Fruit fly (Drosophila melanogaster) whole organism, embryonic: ENCODE data around the gene CG13667.

ENCODE experiments used
- Antp ChIP-seq: fragments of 200-800 bp; sonication (Bioruptor generic); optimal IDR thresholded peaks from 3 replicates; lab custom pipeline; 2016; ENCODE audit warnings: missing biosample characterization, missing genetic modification characterization
- Asciz ChIP-seq: fragments of 200-800 bp; sonication (Bioruptor generic); optimal IDR thresholded peaks from 2 replicates; lab custom pipeline; 2017; ENCODE audit warnings: missing biosample characterization, mild to moderate bottlenecking, missing genetic modification characterization, missing genetic modification reagents
- CG10321 ChIP-seq: fragments of 200-800 bp; sonication (Bioruptor generic); IDR thresholded peaks from 2 replicates; pipeline ENCODE4 v1.3.6; 2022; ENCODE audit warnings: missing biosample characterization, missing genetic modification characterization
- CG10431 ChIP-seq: fragments of 200-800 bp; sonication (Bioruptor generic); optimal IDR thresholded peaks from 3 replicates; lab custom pipeline; 2018; ENCODE audit warnings: missing biosample characterization, mild to moderate bottlenecking, missing genetic modification characterization
- CG11093 ChIP-seq: fragments of 200-800 bp; sonication (Bioruptor generic); IDR thresholded peaks from 3 replicates; pipeline ENCODE4 v1.3.6; 2022; ENCODE audit warnings: missing biosample characterization, missing genetic modification characterization
- CG11504 ChIP-seq: fragments of 200-800 bp; sonication (Bioruptor generic); optimal IDR thresholded peaks from 3 replicates; lab custom pipeline; 2019; ENCODE audit warnings: missing biosample characterization, mild to moderate bottlenecking, missing genetic modification characterization, moderate library complexity
- CG12155 ChIP-seq: fragments of 200-800 bp; sonication (Bioruptor generic); optimal IDR thresholded peaks from 3 replicates; lab custom pipeline; 2016; ENCODE audit warnings: missing biosample characterization, missing genetic modification characterization
- CG14050 ChIP-seq: fragments of 200-800 bp; sonication (Bioruptor generic); IDR thresholded peaks from 3 replicates; pipeline ENCODE4 v1.3.6; 2022; ENCODE audit warnings: missing biosample characterization, missing genetic modification characterization
- CG1529 ChIP-seq: fragments of 200-800 bp; sonication (Bioruptor generic); optimal IDR thresholded peaks from 3 replicates; lab custom pipeline; 2018; ENCODE audit warnings: missing biosample characterization, missing genetic modification characterization
- CG17328 ChIP-seq: fragments of 200-800 bp; sonication (Bioruptor generic); IDR thresholded peaks from 2 replicates; pipeline ENCODE4 v1.3.6; 2022; ENCODE audit warnings: missing biosample characterization, missing genetic modification characterization
- CG17359 ChIP-seq: fragments of 200-800 bp; sonication (Bioruptor generic); optimal IDR thresholded peaks from 3 replicates; lab custom pipeline; 2018; ENCODE audit warnings: missing biosample characterization, mild to moderate bottlenecking, missing genetic modification characterization, moderate library complexity
- CG17361 ChIP-seq: fragments of 200-800 bp; sonication (Bioruptor generic); IDR thresholded peaks from 3 replicates; pipeline ENCODE4 v1.3.6; 2022; ENCODE audit warnings: missing biosample characterization, missing genetic modification characterization
- CG17829 ChIP-seq: fragments of 200-800 bp; optimal IDR thresholded peaks from 2 replicates; lab custom pipeline; 2019; ENCODE audit warnings: missing biosample characterization, mild to moderate bottlenecking, missing genetic modification characterization, moderate library complexity
- CG17912 ChIP-seq: fragments of 200-800 bp; sonication (Bioruptor generic); optimal IDR thresholded peaks from 2 replicates; lab custom pipeline; 2018; ENCODE audit warnings: missing biosample characterization, mild to moderate bottlenecking, missing genetic modification characterization
- CG18262 ChIP-seq: fragments of 200-800 bp; optimal IDR thresholded peaks from 3 replicates; lab custom pipeline; 2019; ENCODE audit warnings: missing biosample characterization, mild to moderate bottlenecking, missing genetic modification characterization, moderate library complexity
- CG18619 ChIP-seq: fragments of 200-800 bp; sonication (Bioruptor generic); optimal IDR thresholded peaks from 3 replicates; lab custom pipeline; 2017; ENCODE audit warnings: missing biosample characterization, mild to moderate bottlenecking, missing genetic modification characterization
- CG2116 ChIP-seq: fragments of 200-800 bp; sonication (Bioruptor generic); optimal IDR thresholded peaks from 3 replicates; lab custom pipeline; 2018; ENCODE audit warnings: missing biosample characterization, mild to moderate bottlenecking, missing genetic modification characterization
- CG2875 ChIP-seq: fragments of 200-800 bp; sonication (Bioruptor generic); optimal IDR thresholded peaks from 2 replicates; lab custom pipeline; 2017; ENCODE audit warnings: missing biosample characterization, mild to moderate bottlenecking, missing genetic modification characterization, missing genetic modification reagents
- CG31365 ChIP-seq: fragments of 200-800 bp; sonication (Bioruptor generic); optimal IDR thresholded peaks from 2 replicates; lab custom pipeline; 2018; ENCODE audit warnings: missing biosample characterization, mild to moderate bottlenecking, missing genetic modification characterization
- CG33557 ChIP-seq: fragments of 200-800 bp; sonication (Bioruptor generic); optimal IDR thresholded peaks from 2 replicates; lab custom pipeline; 2019; ENCODE audit warnings: missing biosample characterization, mild to moderate bottlenecking, missing genetic modification characterization, moderate library complexity
- CG3407 ChIP-seq: fragments of 200-800 bp; sonication (Bioruptor generic); optimal IDR thresholded peaks from 2 replicates; lab custom pipeline; 2018; ENCODE audit warnings: missing biosample characterization, mild to moderate bottlenecking, missing genetic modification characterization
- CG34224 ChIP-seq: fragments of 200-800 bp; sonication (Bioruptor generic); IDR thresholded peaks from 3 replicates; pipeline ENCODE4 v1.3.6; 2022; ENCODE audit warnings: missing biosample characterization, missing genetic modification characterization; ENCODE audit not compliant: partially characterized antibody
- CG5953 ChIP-seq: fragments of 200-800 bp; sonication (Bioruptor generic); IDR thresholded peaks from 2 replicates; pipeline ENCODE4 v1.3.6; 2022; ENCODE audit warnings: missing biosample characterization, missing genetic modification characterization
- CG8089 ChIP-seq: fragments of 200-800 bp; sonication (Bioruptor generic); optimal IDR thresholded peaks from 3 replicates; lab custom pipeline; 2016; ENCODE audit warnings: missing biosample characterization, missing genetic modification characterization
- CG8388 ChIP-seq: fragments of 200-800 bp; sonication (Bioruptor generic); optimal IDR thresholded peaks from 2 replicates; lab custom pipeline; 2019; ENCODE audit warnings: missing biosample characterization, mild to moderate bottlenecking, missing genetic modification characterization, moderate library complexity
- CG8944 ChIP-seq: fragments of 200-800 bp; sonication (Bioruptor generic); optimal IDR thresholded peaks from 3 replicates; lab custom pipeline; 2016; ENCODE audit warnings: missing biosample characterization, missing genetic modification characterization
- Dp ChIP-seq: fragments of 200-800 bp; sonication (Bioruptor generic); optimal IDR thresholded peaks from 2 replicates; lab custom pipeline; 2018; ENCODE audit warnings: missing biosample characterization, mild to moderate bottlenecking, missing genetic modification characterization, moderate library complexity
- Ets65A ChIP-seq: fragments of 200-800 bp; sonication (Bioruptor generic); peaks from one replicate; lab custom pipeline; 2016; ENCODE audit warnings: missing biosample characterization, missing genetic modification characterization
- Ets97D ChIP-seq: fragments of 200-800 bp; sonication (Bioruptor generic); optimal IDR thresholded peaks from 3 replicates; lab custom pipeline; 2016; ENCODE audit warnings: missing biosample characterization, missing genetic modification characterization
- HLH3B ChIP-seq: fragments of 200-800 bp; sonication (Bioruptor generic); IDR thresholded peaks from 2 replicates; pipeline ENCODE4 v1.3.6; 2022; ENCODE audit warnings: missing biosample characterization, missing genetic modification characterization
- NfI ChIP-seq: fragments of 200-800 bp; sonication (Bioruptor generic); optimal IDR thresholded peaks from 3 replicates; lab custom pipeline; 2018; ENCODE audit warnings: missing biosample characterization, mild to moderate bottlenecking, missing genetic modification characterization, moderate library complexity
- PHDP ChIP-seq: fragments of 200-800 bp; sonication (Bioruptor generic); optimal IDR thresholded peaks from 3 replicates; lab custom pipeline; 2018; ENCODE audit warnings: missing biosample characterization, mild to moderate bottlenecking, missing genetic modification characterization, moderate library complexity
- Sry-β ChIP-seq: fragments of 200-800 bp; sonication (Bioruptor generic); optimal IDR thresholded peaks from 2 replicates; lab custom pipeline; 2018; ENCODE audit warnings: missing biosample characterization, mild to moderate bottlenecking, missing genetic modification characterization, moderate library complexity
- Trl ChIP-seq, 3 experiments: fragments of >200 bp in 2 of 3; fragments of 200-800 bp in 1 of 3; sonication (Bioruptor generic) in 1 of 3; optimal IDR thresholded peaks; 2 replicates in 1 of 3; 3 replicates in 2 of 3; lab custom pipeline; 2016 to 2017; ENCODE audit warnings: missing biosample characterization in 1 of 3, missing genetic modification characterization in 1 of 3
- Usf ChIP-seq: fragments of 200-800 bp; sonication (Bioruptor generic); optimal IDR thresholded peaks from 2 replicates; lab custom pipeline; 2017; ENCODE audit warnings: missing genotype, missing biosample characterization, missing genetic modification characterization
- bbx ChIP-seq: fragments of 200-800 bp; sonication (Bioruptor generic); IDR thresholded peaks from 2 replicates; pipeline ENCODE4 v1.3.6; 2022; ENCODE audit warnings: missing biosample characterization, missing genetic modification characterization; ENCODE audit not compliant: partially characterized antibody
- dpn ChIP-seq, 2 experiments: fragments of 200-800 bp; sonication (Bioruptor generic); optimal IDR thresholded peaks; 3 replicates each; lab custom pipeline; 2016; ENCODE audit warnings: missing biosample characterization in 2 of 2, missing genetic modification characterization in 2 of 2
- fd96Cb ChIP-seq: fragments of 200-800 bp; sonication (Bioruptor generic); optimal IDR thresholded peaks from 2 replicates; lab custom pipeline; 2018; ENCODE audit warnings: missing biosample characterization, mild to moderate bottlenecking, missing genetic modification characterization, moderate library complexity
- ftz-f1 ChIP-seq: fragments of 200-800 bp; sonication (Bioruptor generic); optimal IDR thresholded peaks from 2 replicates; lab custom pipeline; 2016; ENCODE audit warnings: missing biosample characterization, missing genetic modification characterization
- gro ChIP-seq: fragments of 200-800 bp; sonication (Bioruptor generic); optimal IDR thresholded peaks from 2 replicates; lab custom pipeline; 2016; ENCODE audit warnings: missing biosample characterization, missing genetic modification characterization
- ind ChIP-seq: fragments of 200-800 bp; sonication (Bioruptor generic); optimal IDR thresholded peaks from 3 replicates; lab custom pipeline; 2016; ENCODE audit warnings: missing biosample characterization, missing genetic modification characterization
- lilli ChIP-seq: fragments of 200-800 bp; sonication (Bioruptor generic); optimal IDR thresholded peaks from 3 replicates; lab custom pipeline; 2016; ENCODE audit warnings: missing biosample characterization, missing genetic modification characterization
- luna ChIP-seq: fragments of 200-800 bp; sonication (Bioruptor generic); optimal IDR thresholded peaks from 2 replicates; lab custom pipeline; 2016; ENCODE audit warnings: missing biosample characterization, missing genetic modification characterization
- nmo ChIP-seq: fragments of 200-800 bp; sonication (Bioruptor generic); optimal IDR thresholded peaks from 2 replicates; lab custom pipeline; 2018; ENCODE audit warnings: missing biosample characterization, mild to moderate bottlenecking, missing genetic modification characterization, moderate library complexity
- phol ChIP-seq: fragments of 200-800 bp; sonication (Bioruptor generic); optimal IDR thresholded peaks from 3 replicates; lab custom pipeline; 2018; ENCODE audit warnings: missing biosample characterization, mild to moderate bottlenecking, missing genetic modification characterization, moderate library complexity
- prd ChIP-seq, 3 experiments: fragments of >200 bp in 2 of 3; fragments of 200-800 bp in 1 of 3; sonication (Bioruptor generic) in 1 of 3; optimal IDR thresholded peaks in 2 of 3; IDR thresholded peaks in 1 of 3; 2 replicates in 2 of 3; 3 replicates in 1 of 3; pipeline versions ENCODE4 v1.3.6 to Lab custom; 2017 to 2022; ENCODE audit warnings: missing biosample characterization in 1 of 3, missing genetic modification characterization in 1 of 3
- row ChIP-seq: fragments of 200-800 bp; sonication (Bioruptor generic); IDR thresholded peaks from 3 replicates; pipeline ENCODE4 v1.3.6; 2022; ENCODE audit warnings: missing biosample characterization, missing genetic modification characterization
- sisA ChIP-seq: fragments of 200-800 bp; sonication (Bioruptor generic); IDR thresholded peaks from 2 replicates; pipeline ENCODE4 v1.3.6; 2022; ENCODE audit warnings: missing biosample characterization, missing genetic modification characterization
- so ChIP-seq: fragments of 200-800 bp; sonication (Bioruptor generic); IDR thresholded peaks from 3 replicates; pipeline ENCODE4 v1.3.6; 2022; ENCODE audit warnings: missing biosample characterization, missing genetic modification characterization
- wdn ChIP-seq: fragments of 200-800 bp; sonication (Bioruptor generic); IDR thresholded peaks from 2 replicates; pipeline ENCODE4 v1.3.6; 2022; ENCODE audit warnings: missing biosample characterization, missing genetic modification characterization

Gene CG13667

dm6 chr3L:8418984-8419383, 13.7 kb downstream of the CG13667 start (continued):
- TF ChIP-seq CG8388 (GFP tag; lab: Kevin White, UChicago) = peak; percentile 9
- no peak for TF ChIP-seq CG10431 (GFP tag; lab: Kevin White, UChicago)
- peak in 1 of 2 experiments; percentile 18 for TF ChIP-seq dpn (GFP tag; optimal IDR thresholded peaks at IDR 0.05; lab: Kevin White, UChicago)
- TF ChIP-seq sisA (GFP tag; lab: Robert Waterston, UW) = 0 out of 2 replicates have a peak, but pooled peaks have one; percentile 19
- no peak for TF ChIP-seq so (GFP tag; lab: Robert Waterston, UW)
- peak; percentile 43 for TF ChIP-seq fd96Cb
- TF ChIP-seq CG17361 (GFP tag; lab: Robert Waterston, UW) = no peak
- TF ChIP-seq ftz-f1 (GFP tag; lab: Kevin White, UChicago) = no peak
- no peak for TF ChIP-seq PHDP (tag; lab: Kevin White, UChicago)
- TF ChIP-seq CG2116 (GFP tag; lab: Kevin White, UChicago) = no peak
- no peak for TF ChIP-seq CG8089
- peak; percentile 1 for TF ChIP-seq Ets65A (GFP tag; lab: Kevin White, UChicago)
- no peak for TF ChIP-seq luna (GFP tag; lab: Kevin White, UChicago)
- TF ChIP-seq Trl (optimal IDR thresholded peaks at IDR 0.05; lab: Kevin White, UChicago) = no peak
- no peak for TF ChIP-seq Trl (GFP tag; optimal IDR thresholded peaks at IDR 0.05; lab: Kevin White, UChicago)
- no peak for TF ChIP-seq lilli (GFP tag; lab: Kevin White, UChicago)
- TF ChIP-seq ind (GFP tag; lab: Kevin White, UChicago) = peak; percentile 13
- peak; percentile 51 for TF ChIP-seq Antp (GFP tag; lab: Kevin White, UChicago)
- TF ChIP-seq CG12155 (GFP tag; lab: Kevin White, UChicago) = no peak
- TF ChIP-seq prd (optimal IDR thresholded peaks at IDR 0.05; lab: Kevin White, UChicago) = no peak
- TF ChIP-seq prd (GFP tag; IDR thresholded peaks at IDR 0.05; lab: Robert Waterston, UW) = peak; percentile 53; the same call in 2 of the 3 replicates
- peak; percentile 24 for TF ChIP-seq CG3407 (GFP tag; lab: Kevin White, UChicago)
- TF ChIP-seq row (GFP tag; lab: Robert Waterston, UW) = 0 out of 3 replicates have a peak, but pooled peaks have one; percentile 22
- no peak for TF ChIP-seq wdn (GFP tag; lab: Robert Waterston, UW)
- TF ChIP-seq Ets97D (GFP tag; lab: Kevin White, UChicago) = no peak
- TF ChIP-seq CG33557 (GFP tag; lab: Kevin White, UChicago) = no peak
- TF ChIP-seq bbx (GFP tag; lab: Robert Waterston, UW) = no peak
- no peak for TF ChIP-seq gro (GFP tag; lab: Kevin White, UChicago)
- peak; percentile 33 for TF ChIP-seq phol (tag; lab: Kevin White, UChicago)
- TF ChIP-seq CG17829 (tag; lab: Kevin White, UChicago) = no peak
- TF ChIP-seq CG17912 (GFP tag; lab: Kevin White, UChicago) = no peak
- TF ChIP-seq CG1529 (GFP tag; lab: Kevin White, UChicago) = peak; percentile 2
- peak; percentile 39; the same call in 1 of the 2 replicates for TF ChIP-seq HLH3B
- TF ChIP-seq CG17359 (tag; lab: Kevin White, UChicago) = peak; percentile 37
- peak; percentile 0 for TF ChIP-seq CG2875 (GFP tag; lab: Kevin White, UChicago)
- TF ChIP-seq CG10321 (GFP tag; lab: Robert Waterston, UW) = no peak
- no peak for TF ChIP-seq NfI (GFP tag; lab: Kevin White, UChicago)
- peak; percentile 25 for TF ChIP-seq CG18262 (tag; lab: Kevin White, UChicago)
- TF ChIP-seq Sry-β = no peak
- peak; percentile 2 for TF ChIP-seq Asciz
- peak; percentile 18 for TF ChIP-seq CG8944 (GFP tag; lab: Kevin White, UChicago)
- TF ChIP-seq CG14050 = no peak
- TF ChIP-seq CG17328 (GFP tag; lab: Robert Waterston, UW) = no peak
- TF ChIP-seq CG31365 (tag; lab: Kevin White, UChicago) = no peak
- no peak for TF ChIP-seq CG11504 (tag; lab: Kevin White, UChicago)
- TF ChIP-seq CG18619 = no peak
- TF ChIP-seq Usf (GFP tag; lab: Kevin White, UChicago) = no peak
- TF ChIP-seq CG11093 (GFP tag; lab: Robert Waterston, UW) = no peak
- no peak for TF ChIP-seq Dp (GFP tag; lab: Kevin White, UChicago)
- TF ChIP-seq CG5953 (GFP tag; lab: Robert Waterston, UW) = no peak
- no peak for TF ChIP-seq CG34224
- peak; percentile 42 for TF ChIP-seq nmo (GFP tag; lab: Kevin White, UChicago)
